Worm (Caenorhabditis elegans) whole organism, young adult: ENCODE data around the gene Y59A8B.8.

Source experiments
- B0019.2 ChIP-seq: fragments of 200-800 bp; sonication (Bioruptor generic); conservative IDR thresholded peaks from 2 replicates; pipeline ENCODE4 v1.3.6; 2022; ENCODE audit warnings: missing genetic modification reagents, missing genetic modification characterization, missing compliant biosample characterization
- B0336.3 ChIP-seq: fragments of 200-800 bp; sonication (Bioruptor generic); IDR thresholded peaks from 2 replicates; pipeline ENCODE4 v1.3.6; 2022; ENCODE audit warnings: missing genetic modification characterization, missing compliant biosample characterization
- F23B12.7 ChIP-seq: sonication (generic microtip); optimal IDR thresholded peaks from 2 replicates; lab custom pipeline; 2017; ENCODE audit warnings: missing genetic modification characterization, mild to moderate bottlenecking, missing compliant biosample characterization, antibody characterized with exemption, moderate library complexity; ENCODE audit not compliant: insufficient read depth
- F37B4.10 ChIP-seq: fragments of 200-800 bp; sonication (Bioruptor generic); IDR thresholded peaks from 2 replicates; pipeline ENCODE4 v1.3.6; 2022; ENCODE audit warnings: missing genetic modification characterization, missing compliant biosample characterization
- F57A8.1 ChIP-seq: fragments of 200-800 bp; sonication (Bioruptor generic); optimal IDR thresholded peaks from 2 replicates; lab custom pipeline; 2018; ENCODE audit warnings: mild to moderate bottlenecking, missing genetic modification characterization, moderate library complexity, missing compliant biosample characterization
- K11D2.4 ChIP-seq: fragments of 200-800 bp; sonication (Bioruptor generic); IDR thresholded peaks from 2 replicates; pipeline ENCODE4 v1.3.6; 2022; ENCODE audit warnings: missing genetic modification reagents, missing genetic modification characterization, missing compliant biosample characterization
- K12H6.12 ChIP-seq: fragments of 200-800 bp; sonication (Bioruptor generic); optimal IDR thresholded peaks from 2 replicates; lab custom pipeline; 2018; ENCODE audit warnings: mild to moderate bottlenecking, missing genetic modification characterization, missing compliant biosample characterization
- T07F8.4 ChIP-seq: sonication (generic microtip); optimal IDR thresholded peaks from 2 replicates; lab custom pipeline; 2016; ENCODE audit warnings: mild to moderate bottlenecking, missing genetic modification characterization, moderate library complexity, missing compliant biosample characterization
- T26A5.8 ChIP-seq: sonication (generic microtip); optimal IDR thresholded peaks from 2 replicates; lab custom pipeline; 2016; ENCODE audit warnings: missing genetic modification characterization, missing compliant biosample characterization
- Y53F4B.3 ChIP-seq: fragments of 200-800 bp; sonication (Bioruptor generic); IDR thresholded peaks from 2 replicates; pipeline ENCODE4 v1.3.6; 2022; ENCODE audit warnings: missing genetic modification reagents, missing genetic modification characterization, missing compliant biosample characterization
- Y67H2A.10 ChIP-seq: fragments of 200-800 bp; sonication (Bioruptor generic); conservative IDR thresholded peaks from 2 replicates; pipeline ENCODE4 v1.3.6; 2022; ENCODE audit warnings: missing genetic modification reagents, missing genetic modification characterization, missing compliant biosample characterization
- ZK185.1 ChIP-seq: sonication (generic microtip); optimal IDR thresholded peaks from 2 replicates; lab custom pipeline; 2016; ENCODE audit warnings: mild to moderate bottlenecking, missing genetic modification characterization, missing compliant biosample characterization; ENCODE audit not compliant: poor library complexity, severe bottlenecking
- akir-1 ChIP-seq: fragments of 200-800 bp; sonication (Bioruptor generic); optimal IDR thresholded peaks from 2 replicates; lab custom pipeline; 2018; ENCODE audit warnings: mild to moderate bottlenecking, missing genetic modification characterization, moderate library complexity, missing compliant biosample characterization
- ama-1 ChIP-seq, 3 experiments: fragments of 150-350 bp in 1 of 3; sonication (generic microtip) in 2 of 3; optimal IDR thresholded peaks; 2 replicates each; lab custom pipeline; 2014 to 2018; ENCODE audit warnings: missing biosample characterization in 2 of 3, missing genetic modification characterization in 2 of 3, missing genetic modification reagents in 2 of 3
- bed-1 ChIP-seq: fragments of 200-800 bp; sonication (Bioruptor generic); IDR thresholded peaks from 2 replicates; pipeline ENCODE4 v1.3.6; 2022; ENCODE audit warnings: missing genetic modification reagents, missing genetic modification characterization, missing compliant biosample characterization
- cebp-1 ChIP-seq, 2 experiments: fragments of 200-800 bp in 1 of 2; sonication (Bioruptor generic) in 1 of 2; sonication (generic microtip) in 1 of 2; IDR thresholded peaks in 1 of 2; optimal IDR thresholded peaks in 1 of 2; 2 replicates each; pipeline versions ENCODE4 v1.3.6 to Lab custom; 2017 to 2022; ENCODE audit warnings: missing compliant biosample characterization in 2 of 2, missing genetic modification characterization in 2 of 2, mild to moderate bottlenecking in 1 of 2, missing genetic modification reagents in 1 of 2, moderate library complexity in 1 of 2
- cebp-2 ChIP-seq: fragments of 200-800 bp; sonication (Bioruptor generic); IDR thresholded peaks from 2 replicates; pipeline ENCODE4 v1.3.6; 2022; ENCODE audit warnings: missing genetic modification characterization, missing compliant biosample characterization
- ceh-100 ChIP-seq: fragments of 200-800 bp; sonication (Bioruptor generic); IDR thresholded peaks from 2 replicates; pipeline ENCODE4 v1.3.6; 2022; ENCODE audit warnings: missing genetic modification reagents, missing genetic modification characterization, missing compliant biosample characterization
- ceh-79 ChIP-seq: sonication (generic microtip); optimal IDR thresholded peaks from 2 replicates; lab custom pipeline; 2017; ENCODE audit warnings: mild to moderate bottlenecking, missing genetic modification characterization, missing compliant biosample characterization
- ceh-91 ChIP-seq: fragments of 200-800 bp; sonication (Bioruptor generic); IDR thresholded peaks from 2 replicates; pipeline ENCODE4 v1.3.6; 2022; ENCODE audit warnings: missing genetic modification reagents, missing genetic modification characterization, missing compliant biosample characterization
- chd-7 ChIP-seq: sonication (generic microtip); optimal IDR thresholded peaks from 2 replicates; lab custom pipeline; 2016; ENCODE audit warnings: mild to moderate bottlenecking, missing genetic modification characterization, moderate library complexity, missing compliant biosample characterization
- die-1 ChIP-seq: sonication (generic microtip); optimal IDR thresholded peaks from 2 replicates; lab custom pipeline; 2016; ENCODE audit warnings: missing genotype, mild to moderate bottlenecking, missing genetic modification characterization, missing compliant biosample characterization
- efl-1 ChIP-seq: fragments of 150-350 bp; optimal IDR thresholded peaks from 2 replicates; lab custom pipeline; 2014; ENCODE audit warnings: missing biosample characterization, missing genetic modification reagents, missing genetic modification characterization
- egl-44 ChIP-seq: fragments of 200-800 bp; sonication (Bioruptor generic); IDR thresholded peaks from 2 replicates; pipeline ENCODE4 v1.3.6; 2022; ENCODE audit warnings: missing genetic modification reagents, missing genetic modification characterization, missing compliant biosample characterization
- ets-4 ChIP-seq: fragments of 200-800 bp; sonication (Bioruptor generic); optimal IDR thresholded peaks from 2 replicates; lab custom pipeline; 2018; ENCODE audit warnings: mild to moderate bottlenecking, missing genetic modification characterization, missing compliant biosample characterization
- fkh-3 ChIP-seq: sonication (generic microtip); optimal IDR thresholded peaks from 2 replicates; lab custom pipeline; 2016; ENCODE audit warnings: mild to moderate bottlenecking, missing genetic modification characterization, missing compliant biosample characterization
- him-1 ChIP-seq: sonication (generic microtip); optimal IDR thresholded peaks from 2 replicates; lab custom pipeline; 2016; ENCODE audit warnings: missing genotype, missing genetic modification reagents, missing genetic modification characterization, missing compliant biosample characterization
- hmg-20 ChIP-seq: fragments of 200-800 bp; sonication (Bioruptor generic); IDR thresholded peaks from 2 replicates; pipeline ENCODE4 v1.3.6; 2022; ENCODE audit warnings: missing genetic modification reagents, missing genetic modification characterization, missing compliant biosample characterization
- let-607 ChIP-seq, 2 experiments: fragments of 200-800 bp in 1 of 2; sonication (Bioruptor generic) in 1 of 2; sonication (generic microtip) in 1 of 2; optimal IDR thresholded peaks; 2 replicates each; lab custom pipeline; 2016 to 2018; ENCODE audit warnings: mild to moderate bottlenecking in 2 of 2, missing compliant biosample characterization in 2 of 2, missing genetic modification characterization in 2 of 2, moderate library complexity in 2 of 2, missing genotype in 1 of 2
- lin-54 ChIP-seq: fragments of 200-800 bp; sonication (Bioruptor generic); optimal IDR thresholded peaks from 2 replicates; lab custom pipeline; 2018; ENCODE audit warnings: mild to moderate bottlenecking, missing genetic modification characterization, missing compliant biosample characterization
- madf-8 ChIP-seq: fragments of 200-800 bp; sonication (Bioruptor generic); conservative IDR thresholded peaks from 2 replicates; pipeline ENCODE4 v1.3.6; 2022; ENCODE audit warnings: missing genetic modification reagents, missing genetic modification characterization, missing compliant biosample characterization
- mel-28 ChIP-seq: sonication (generic microtip); optimal IDR thresholded peaks from 2 replicates; lab custom pipeline; 2016; ENCODE audit warnings: borderline replicate concordance, mild to moderate bottlenecking, missing genetic modification characterization, missing compliant biosample characterization
- nfya-1 ChIP-seq: sonication (generic microtip); optimal IDR thresholded peaks from 2 replicates; lab custom pipeline; 2017; ENCODE audit warnings: antibody characterized with exemption, missing compliant biosample characterization, missing genetic modification characterization, borderline replicate concordance; ENCODE audit not compliant: insufficient read depth
- nhr-179 ChIP-seq: sonication (generic microtip); optimal IDR thresholded peaks from 2 replicates; lab custom pipeline; 2016; ENCODE audit warnings: mild to moderate bottlenecking, missing genetic modification characterization, missing compliant biosample characterization
- nhr-27 ChIP-seq: fragments of 200-800 bp; sonication (Bioruptor generic); optimal IDR thresholded peaks from 2 replicates; lab custom pipeline; 2018; ENCODE audit warnings: mild to moderate bottlenecking, missing genetic modification characterization, moderate library complexity, missing compliant biosample characterization
- pbrm-1 ChIP-seq: fragments of 200-800 bp; sonication (Bioruptor generic); IDR thresholded peaks from 2 replicates; pipeline ENCODE4 v1.3.6; 2022; ENCODE audit warnings: missing genetic modification reagents, missing genetic modification characterization, missing compliant biosample characterization
- sdz-38 ChIP-seq: sonication (generic microtip); optimal IDR thresholded peaks from 2 replicates; lab custom pipeline; 2016; ENCODE audit warnings: missing genotype, missing genetic modification characterization, missing compliant biosample characterization
- sea-2 ChIP-seq: fragments of 200-800 bp; sonication (Bioruptor generic); IDR thresholded peaks from 2 replicates; pipeline ENCODE4 v1.3.6; 2022; ENCODE audit warnings: missing genetic modification characterization, missing compliant biosample characterization
- snpc-1.3 ChIP-seq: sonication (generic microtip); optimal IDR thresholded peaks from 2 replicates; lab custom pipeline; 2017; ENCODE audit warnings: missing genetic modification characterization, mild to moderate bottlenecking, missing compliant biosample characterization, antibody characterized with exemption, moderate library complexity, missing genotype, missing genetic modification reagents; ENCODE audit not compliant: insufficient read depth
- sptf-2 ChIP-seq: fragments of 200-800 bp; sonication (Bioruptor generic); optimal IDR thresholded peaks from 2 replicates; lab custom pipeline; 2018; ENCODE audit warnings: mild to moderate bottlenecking, missing genetic modification characterization, missing compliant biosample characterization
- tbx-9 ChIP-seq: sonication (generic microtip); optimal IDR thresholded peaks from 2 replicates; lab custom pipeline; 2016; ENCODE audit warnings: borderline replicate concordance, missing genetic modification characterization, inconsistent platforms, missing compliant biosample characterization
- zfh-2 ChIP-seq: fragments of 200-800 bp; sonication (Bioruptor generic); conservative IDR thresholded peaks from 2 replicates; pipeline ENCODE4 v1.3.6; 2022; ENCODE audit warnings: missing genetic modification reagents, missing genetic modification characterization, missing compliant biosample characterization
- zim-3 ChIP-seq: sonication (generic microtip); optimal IDR thresholded peaks from 2 replicates; lab custom pipeline; 2017; ENCODE audit warnings: mild to moderate bottlenecking, missing genetic modification characterization, moderate library complexity, missing compliant biosample characterization
- ztf-28 ChIP-seq: fragments of 200-800 bp; sonication (Bioruptor generic); IDR thresholded peaks from 2 replicates; pipeline ENCODE4 v1.3.6; 2022; ENCODE audit warnings: missing genetic modification reagents, missing genetic modification characterization, missing compliant biosample characterization

Y59A8B.8 gene

ce11 chrV:18086174-18086661, 20.1 kb upstream of the Y59A8B.8 start, which contains the start of gene Y59A8B.12:
Gene Y59A8B.12, minus strand, starts transcription at chrV:18086224.
- TF ChIP-seq efl-1 (GFP tag; lab: Kevin White, UChicago) (peak; percentile 27), lin-54 (GFP tag; lab: Kevin White, UChicago) (peak; percentile 54), sptf-2 (GFP tag; lab: Kevin White, UChicago) (no peak)

DNA sequence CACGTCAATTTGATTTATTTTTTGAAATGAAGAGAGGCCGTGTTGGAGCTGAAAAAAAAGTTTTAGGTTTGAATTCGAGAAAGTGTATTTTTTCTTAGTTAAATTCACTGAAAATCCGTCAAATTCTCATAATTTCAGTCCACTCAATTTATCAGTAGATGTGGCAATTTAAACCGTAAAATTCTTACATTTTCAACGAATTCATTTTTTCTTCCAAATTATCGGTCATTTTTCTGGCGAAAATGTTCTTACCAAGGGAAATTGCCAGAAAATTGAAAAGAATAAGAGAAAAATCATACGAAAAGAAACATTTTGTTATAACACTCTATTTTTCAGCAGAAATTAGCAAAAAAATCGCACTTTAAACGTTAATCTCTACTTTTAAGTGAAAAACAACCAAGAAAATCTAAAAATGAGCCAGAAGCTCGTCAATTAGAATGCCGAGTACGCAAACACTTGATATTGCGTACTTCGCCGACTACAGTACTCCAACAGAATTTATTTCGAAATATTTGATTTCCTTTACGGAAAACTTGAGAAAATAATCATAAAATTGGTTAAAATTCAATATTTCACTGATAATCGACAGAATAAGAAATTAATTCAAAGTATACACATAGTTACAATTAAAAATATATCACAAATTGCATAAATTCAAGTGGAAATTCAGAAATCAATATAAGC, 19.2 kb upstream of the Y59A8B.8 start, which contains the start of gene fbxa-106:
TSS of gene fbxa-106 (minus strand) at position 51 of the 684 bp plus-strand sequence.
- TF ChIP-seq fkh-3 (tag; lab: Kevin White, UChicago) (no peak), B0336.3 (GFP tag; lab: Robert Waterston, UW) (peak; percentile 66), F23B12.7 (tag; lab: Kevin White, UChicago) (no peak), chd-7 (tag; lab: Kevin White, UChicago) (no peak), tbx-9 (no peak), bed-1 (no peak), Y53F4B.3 (GFP tag; lab: Robert Waterston, UW) (no peak), T26A5.8 (tag; lab: Kevin White, UChicago) (no peak), ets-4 (GFP tag; lab: Kevin White, UChicago) (no peak), egl-44 (GFP tag; lab: Robert Waterston, UW) (0 out of 2 replicates have a peak, but pooled peaks have one; percentile 26), nhr-179 (tag; lab: Kevin White, UChicago) (no peak), ceh-91 (GFP tag; lab: Robert Waterston, UW) (no peak), sdz-38 (tag; lab: Kevin White, UChicago) (no peak), let-607 (tag; optimal IDR thresholded peaks at IDR 0.05; lab: Kevin White, UChicago) (no peak), T07F8.4 (tag; lab: Kevin White, UChicago) (no peak), K12H6.12 (tag; lab: Kevin White, UChicago) (no peak), cebp-2 (GFP tag; lab: Robert Waterston, UW) (no peak), die-1 (no peak), nhr-27 (tag; lab: Kevin White, UChicago) (no peak), B0019.2 (GFP tag; lab: Robert Waterston, UW) (no peak), pbrm-1 (GFP tag; lab: Robert Waterston, UW) (peak; percentile 48), nfya-1 (no peak), zim-3 (no peak), ztf-28 (no peak), K11D2.4 (GFP tag; lab: Robert Waterston, UW) (no peak), hmg-20 (GFP tag; lab: Robert Waterston, UW) (no peak), snpc-1.3 (tag; lab: Kevin White, UChicago) (no peak), him-1 (tag; lab: Kevin White, UChicago) (no peak), sptf-2 (GFP tag; lab: Kevin White, UChicago) (no peak), akir-1 (no peak), mel-28 (tag; lab: Kevin White, UChicago) (no peak), ZK185.1 (tag; lab: Kevin White, UChicago) (no peak), zfh-2 (GFP tag; lab: Robert Waterston, UW) (no peak), F57A8.1 (GFP tag; lab: Kevin White, UChicago) (no peak), ceh-100 (no peak), cebp-1 (GFP tag; IDR thresholded peaks at IDR 0.05; lab: Robert Waterston, UW) (no peak), cebp-1 (tag; optimal IDR thresholded peaks at IDR 0.05; lab: Kevin White, UChicago) (peak; percentile 60), ceh-79 (no peak), F37B4.10 (no peak), sea-2 (GFP tag; lab: Robert Waterston, UW) (no peak), Y67H2A.10 (no peak), madf-8 (GFP tag; lab: Robert Waterston, UW) (no peak), ama-1 (optimal IDR thresholded peaks at IDR 0.05; lab: Kevin White, UChicago) (no peak), ama-1 (GFP tag; optimal IDR thresholded peaks at IDR 0.05; lab: Kevin White, UChicago) (no peak)
